Fruit fly (Drosophila melanogaster) whole organism, pupa: Measurements from ENCODE around the gene RpS13.

ENCODE experiments used
- CG10348 ChIP-seq: fragments of 200-800 bp; sonication (Bioruptor generic); IDR thresholded peaks from 2 replicates; pipeline ENCODE4 v1.3.6; 2022; ENCODE audit warnings: missing biosample characterization, missing genetic modification characterization
- CG12605 ChIP-seq: fragments of 200-800 bp; sonication (Bioruptor generic); IDR thresholded peaks from 2 replicates; pipeline ENCODE4 v1.3.6; 2022; ENCODE audit warnings: missing biosample characterization, missing genetic modification characterization
- CG13204 ChIP-seq: fragments of 200-800 bp; sonication (Bioruptor generic); optimal IDR thresholded peaks from 2 replicates; lab custom pipeline; 2018; ENCODE audit warnings: missing biosample characterization, mild to moderate bottlenecking, missing genetic modification characterization, moderate library complexity
- CG14655 ChIP-seq: fragments of 200-800 bp; sonication (Bioruptor generic); optimal IDR thresholded peaks from 3 replicates; lab custom pipeline; 2017; ENCODE audit warnings: mild to moderate bottlenecking, missing biosample characterization, missing genetic modification reagents, missing genetic modification characterization
- CG15710 ChIP-seq: fragments of 200-800 bp; sonication (Bioruptor generic); optimal IDR thresholded peaks from 2 replicates; lab custom pipeline; 2018; ENCODE audit warnings: missing biosample characterization, mild to moderate bottlenecking, missing genetic modification characterization, moderate library complexity
- CG17806 ChIP-seq: fragments of 200-800 bp; sonication (Bioruptor generic); optimal IDR thresholded peaks from 2 replicates; lab custom pipeline; 2018; ENCODE audit warnings: missing biosample characterization, mild to moderate bottlenecking, missing genetic modification characterization, moderate library complexity
- CG32121 ChIP-seq: fragments of 200-800 bp; sonication (Bioruptor generic); IDR thresholded peaks from 2 replicates; pipeline ENCODE4 v1.3.6; 2022; ENCODE audit warnings: missing biosample characterization, missing genetic modification characterization
- CG34367 ChIP-seq: fragments of 200-800 bp; sonication (Bioruptor generic); optimal IDR thresholded peaks from 2 replicates; lab custom pipeline; 2018; ENCODE audit warnings: missing biosample characterization, mild to moderate bottlenecking, missing genetic modification characterization
- CG4496 ChIP-seq: fragments of 200-800 bp; sonication (Bioruptor generic); IDR thresholded peaks from 3 replicates; pipeline ENCODE4 v1.3.6; 2022; ENCODE audit warnings: missing biosample characterization, missing genetic modification characterization
- CG8159 ChIP-seq: fragments of 200-800 bp; sonication (Bioruptor generic); optimal IDR thresholded peaks from 3 replicates; lab custom pipeline; 2018; ENCODE audit warnings: missing biosample characterization, mild to moderate bottlenecking, missing genetic modification characterization, moderate library complexity
- CG8301 ChIP-seq: fragments of 200-800 bp; sonication (Bioruptor generic); optimal IDR thresholded peaks from 2 replicates; lab custom pipeline; 2018; ENCODE audit warnings: missing biosample characterization, mild to moderate bottlenecking, missing genetic modification characterization
- CG9948 ChIP-seq: fragments of 200-800 bp; sonication (Bioruptor generic); optimal IDR thresholded peaks from 2 replicates; lab custom pipeline; 2018; ENCODE audit warnings: missing biosample characterization, mild to moderate bottlenecking, missing genetic modification characterization, moderate library complexity
- D1 ChIP-seq: fragments of 200-800 bp; sonication (Bioruptor generic); optimal IDR thresholded peaks from 2 replicates; lab custom pipeline; 2018; ENCODE audit warnings: missing biosample characterization, mild to moderate bottlenecking, missing genetic modification characterization, moderate library complexity
- EcR ChIP-seq: fragments of 200-800 bp; sonication (Bioruptor generic); optimal IDR thresholded peaks from 3 replicates; lab custom pipeline; 2019; ENCODE audit warnings: missing biosample characterization, missing genetic modification characterization, mild to moderate bottlenecking, moderate library complexity, missing genetic modification reagents
- Ets98B ChIP-seq: fragments of 200-800 bp; sonication (Bioruptor generic); IDR thresholded peaks from 2 replicates; pipeline ENCODE4 v1.3.6; 2022; ENCODE audit warnings: missing biosample characterization, missing genetic modification characterization
- Pif1A ChIP-seq: fragments of 200-800 bp; sonication (Bioruptor generic); optimal IDR thresholded peaks from 3 replicates; lab custom pipeline; 2016; ENCODE audit warnings: missing biosample characterization, missing genetic modification characterization
- Pif1B ChIP-seq: fragments of 200-800 bp; sonication (Bioruptor generic); optimal IDR thresholded peaks from 3 replicates; lab custom pipeline; 2016; ENCODE audit warnings: missing biosample characterization, missing genetic modification characterization
- Snoo ChIP-seq: fragments of 200-800 bp; sonication (Bioruptor generic); optimal IDR thresholded peaks from 3 replicates; lab custom pipeline; 2017; ENCODE audit warnings: missing biosample characterization, mild to moderate bottlenecking, missing genetic modification characterization, inconsistent platforms
- fd96Ca ChIP-seq: fragments of 200-800 bp; sonication (Bioruptor generic); IDR thresholded peaks from 3 replicates; pipeline ENCODE4 v1.3.6; 2022; ENCODE audit warnings: missing biosample characterization, missing genetic modification characterization
- gl ChIP-seq: fragments of 200-800 bp; sonication (Bioruptor generic); optimal IDR thresholded peaks from 2 replicates; lab custom pipeline; 2018; ENCODE audit warnings: missing biosample characterization, mild to moderate bottlenecking, missing genetic modification characterization
- rn ChIP-seq: fragments of 200-800 bp; sonication (Bioruptor generic); IDR thresholded peaks from 2 replicates; pipeline ENCODE4 v1.3.6; 2022; ENCODE audit warnings: missing biosample characterization, missing genetic modification characterization

RpS13 gene

dm6 chr2L:8344536-8344935, 19.9 kb downstream of the RpS13 start:
- no peak for TF ChIP-seq CG13204 (GFP tag; lab: Kevin White, UChicago)
- no peak for TF ChIP-seq CG34367
- TF ChIP-seq CG10348 (GFP tag; lab: Robert Waterston, UW), result no peak
- TF ChIP-seq fd96Ca, result no peak
- TF ChIP-seq Pif1A (GFP tag; lab: Kevin White, UChicago), result no peak
- no peak for TF ChIP-seq CG32121 (GFP tag; lab: Robert Waterston, UW)
- no peak for TF ChIP-seq D1 (tag; lab: Kevin White, UChicago)
- no peak for TF ChIP-seq EcR (GFP tag; lab: Kevin White, UChicago)
- TF ChIP-seq CG14655 (GFP tag; lab: Kevin White, UChicago), result no peak
- TF ChIP-seq CG4496, result no peak
- TF ChIP-seq CG8159 (tag; lab: Kevin White, UChicago), result no peak
- no peak for TF ChIP-seq CG17806 (tag; lab: Kevin White, UChicago)
- no peak for TF ChIP-seq CG15710 (tag; lab: Kevin White, UChicago)
- no peak for TF ChIP-seq CG9948
- TF ChIP-seq Snoo (tag; lab: Kevin White, UChicago), result no peak
- no peak for TF ChIP-seq rn (GFP tag; lab: Robert Waterston, UW)
- no peak for TF ChIP-seq Pif1B (GFP tag; lab: Kevin White, UChicago)
- no peak for TF ChIP-seq gl (tag; lab: Kevin White, UChicago)
- no peak for TF ChIP-seq CG8301 (tag; lab: Kevin White, UChicago)
- no peak for TF ChIP-seq CG12605

DNA sequence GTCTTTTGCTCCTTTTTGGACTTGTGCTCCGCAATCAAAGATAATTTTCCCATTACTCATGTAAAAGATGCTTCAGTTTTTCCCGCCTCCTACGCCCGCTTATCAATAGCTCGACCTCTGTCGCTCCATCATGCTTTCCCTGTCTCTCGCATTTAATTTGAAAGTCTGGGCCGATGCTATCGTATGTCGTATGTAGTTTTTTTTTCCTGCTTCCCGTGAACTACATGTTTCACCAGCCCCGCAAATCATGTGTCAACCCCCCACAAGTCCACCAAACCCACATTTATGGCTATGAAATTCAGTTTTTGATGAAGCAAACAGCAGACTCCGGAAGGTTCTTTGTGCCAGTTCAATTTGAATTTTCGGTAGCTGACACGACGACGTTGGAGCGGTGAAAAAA, 22.1 kb downstream of the RpS13 start, which contains the start of gene CG14273:
Gene CG14273 (plus strand): TSS at position 301 of the 400 bp plus-strand sequence.
- TF ChIP-seq CG34367 (no peak), CG32121 (GFP tag; lab: Robert Waterston, UW) (no peak), gl (tag; lab: Kevin White, UChicago) (no peak), CG9948 (no peak), rn (GFP tag; lab: Robert Waterston, UW) (no peak), CG13204 (GFP tag; lab: Kevin White, UChicago) (no peak), CG8159 (tag; lab: Kevin White, UChicago) (no peak), CG12605 (no peak), Snoo (tag; lab: Kevin White, UChicago) (no peak), CG8301 (tag; lab: Kevin White, UChicago) (no peak), Ets98B (GFP tag; lab: Robert Waterston, UW) (no peak), CG15710 (tag; lab: Kevin White, UChicago) (no peak), Pif1A (GFP tag; lab: Kevin White, UChicago) (no peak), CG10348 (GFP tag; lab: Robert Waterston, UW) (no peak), Pif1B (GFP tag; lab: Kevin White, UChicago) (no peak), D1 (tag; lab: Kevin White, UChicago) (no peak), EcR (GFP tag; lab: Kevin White, UChicago) (no peak)

- TF ChIP-seq CG32121 (GFP tag; lab: Robert Waterston, UW) (no peak), CG4496 (no peak), D1 (tag; lab: Kevin White, UChicago) (no peak), Ets98B (GFP tag; lab: Robert Waterston, UW) (no peak), EcR (GFP tag; lab: Kevin White, UChicago) (no peak), CG8301 (tag; lab: Kevin White, UChicago) (no peak), Pif1B (GFP tag; lab: Kevin White, UChicago) (no peak), CG14655 (GFP tag; lab: Kevin White, UChicago) (no peak), gl (tag; lab: Kevin White, UChicago) (no peak), rn (GFP tag; lab: Robert Waterston, UW) (no peak), CG10348 (GFP tag; lab: Robert Waterston, UW) (no peak), CG15710 (tag; lab: Kevin White, UChicago) (no peak), CG12605 (no peak), fd96Ca (no peak), CG9948 (no peak), CG13204 (GFP tag; lab: Kevin White, UChicago) (no peak)
Measured at dm6 chr2L:8339751-8340349, 24.6 kb downstream of the RpS13 start.

- TF ChIP-seq CG8301 (tag; lab: Kevin White, UChicago) (no peak), CG34367 (no peak), fd96Ca (no peak), CG13204 (GFP tag; lab: Kevin White, UChicago) (no peak), CG32121 (GFP tag; lab: Robert Waterston, UW) (no peak), CG17806 (tag; lab: Kevin White, UChicago) (no peak), CG9948 (no peak), CG4496 (no peak), CG15710 (tag; lab: Kevin White, UChicago) (no peak), CG14655 (GFP tag; lab: Kevin White, UChicago) (no peak), Pif1B (GFP tag; lab: Kevin White, UChicago) (no peak), Pif1A (GFP tag; lab: Kevin White, UChicago) (no peak), Snoo (tag; lab: Kevin White, UChicago) (no peak)
Measured at dm6 chr2L:8338039-8338438, 26.4 kb downstream of the RpS13 start, which contains the start of gene witty. Gene witty (plus strand): TSS chr2L:8338287.

dm6 chr2L:8334705-8335104, 29.8 kb downstream of the RpS13 start:
- TF ChIP-seq Snoo (tag; lab: Kevin White, UChicago), result no peak
- TF ChIP-seq CG17806 (tag; lab: Kevin White, UChicago), result no peak
- TF ChIP-seq CG8301 (tag; lab: Kevin White, UChicago), result no peak
- TF ChIP-seq CG32121 (GFP tag; lab: Robert Waterston, UW), result no peak
- no peak for TF ChIP-seq fd96Ca
- TF ChIP-seq CG15710 (tag; lab: Kevin White, UChicago), result no peak
- TF ChIP-seq CG8159 (tag; lab: Kevin White, UChicago), result no peak
- peak; percentile 11 for TF ChIP-seq Pif1A (GFP tag; lab: Kevin White, UChicago)
- peak; percentile 6 for TF ChIP-seq CG14655 (GFP tag; lab: Kevin White, UChicago)
- peak; percentile 4 for TF ChIP-seq CG34367
- 0 out of 2 replicates have a peak, but pooled peaks have one; percentile 9 for TF ChIP-seq Ets98B (GFP tag; lab: Robert Waterston, UW)
- TF ChIP-seq CG10348 (GFP tag; lab: Robert Waterston, UW), result no peak
- TF ChIP-seq CG13204 (GFP tag; lab: Kevin White, UChicago), result no peak
- no peak for TF ChIP-seq gl (tag; lab: Kevin White, UChicago)
- TF ChIP-seq CG4496, result peak; percentile 81
- TF ChIP-seq CG12605, result no peak
- TF ChIP-seq EcR (GFP tag; lab: Kevin White, UChicago), result no peak
- no peak for TF ChIP-seq CG9948
- no peak for TF ChIP-seq rn (GFP tag; lab: Robert Waterston, UW)
- TF ChIP-seq Pif1B (GFP tag; lab: Kevin White, UChicago), result no peak
- TF ChIP-seq D1 (tag; lab: Kevin White, UChicago), result no peak
- TF ChIP-seq, all 21 proteins: peak for 5
